Worm (Caenorhabditis elegans): Measurements from ENCODE around the gene C11G6.2.

- TF ChIP-seq unc-62 (GFP tag; optimal IDR thresholded peaks at IDR 0.05) (no peak), let-526 (GFP tag; IDR thresholded peaks at IDR 0.05) (no peak), hmg-1.2 (GFP tag; IDR thresholded peaks at IDR 0.05) (0 out of 2 replicates have a peak, but pooled peaks have one; percentile 35), hsf-1 (GFP tag; IDR thresholded peaks at IDR 0.05) (no peak), ztf-22 (GFP tag; optimal IDR thresholded peaks at IDR 0.05) (no peak), let-607 (tag; optimal IDR thresholded peaks at IDR 0.05) (no peak), ama-1 (optimal IDR thresholded peaks at IDR 0.05) (no peak), ama-1 (GFP tag; optimal IDR thresholded peaks at IDR 0.05) (no peak)
These were observed 28.6 kb upstream of the C11G6.2 start, which contains the start of gene twk-21 for ce11 chrX:16299859-16300258.

Data from whole organism, young adult.